Fruit fly (Drosophila melanogaster): ENCODE results near the gene CG6216.

CG6216 gene

DNA sequence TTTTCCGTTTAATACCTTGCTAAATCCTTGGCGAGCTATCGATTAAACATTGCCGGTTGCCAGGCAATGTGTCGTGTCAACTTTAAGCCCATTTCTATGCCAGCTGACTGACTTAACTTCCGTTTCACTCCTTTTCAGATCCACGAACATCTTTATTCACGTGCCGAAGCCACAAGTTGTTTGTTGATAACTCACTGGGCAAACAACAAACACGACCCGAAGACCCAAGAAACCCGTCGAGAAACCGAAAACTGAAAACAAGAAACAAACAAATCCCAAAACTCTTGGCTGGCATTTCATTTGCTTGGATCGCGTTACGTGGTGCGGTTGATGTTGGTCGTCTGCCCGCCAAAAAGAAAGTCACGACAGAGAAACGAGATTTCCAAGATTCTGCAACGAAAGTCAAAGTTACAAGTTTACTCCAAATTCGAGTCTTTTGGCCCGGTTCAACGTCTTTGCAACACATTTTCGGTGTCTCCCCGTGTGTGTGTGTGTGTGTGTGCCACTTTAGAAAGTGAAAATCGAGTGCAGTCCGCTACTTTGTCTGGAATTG lies at the start of gene CG6216:
Gene CG6216 (minus strand): TSS at position 51 of the 553 bp plus-strand sequence.
- TF ChIP-seq CTCF (optimal IDR thresholded peaks at IDR 0.05): no peak
- no peak for TF ChIP-seq CG8478 (optimal IDR thresholded peaks at IDR 0.05)

DNA sequence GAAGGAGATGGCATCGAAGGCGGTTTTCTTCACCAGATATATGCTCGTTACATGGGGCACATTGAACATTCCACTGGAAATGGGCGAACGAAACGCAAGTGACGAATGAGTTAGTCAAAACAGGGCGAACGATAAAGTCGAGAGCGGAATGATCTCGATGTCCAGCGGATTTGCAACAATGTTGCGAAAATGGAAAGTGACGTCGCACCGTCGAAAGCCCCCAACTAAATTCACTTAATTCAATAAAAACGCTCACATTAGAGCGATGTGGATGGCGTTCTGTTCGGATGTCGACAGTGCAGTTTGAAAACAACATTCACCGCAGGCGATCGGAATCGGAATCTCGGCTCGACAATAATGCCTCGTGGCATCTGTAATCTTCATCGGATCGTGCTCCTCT lies 48.7 kb upstream of the CG6216 start, which contains the start of gene CG7607:
Gene CG7607 (plus strand): TSS at position 301 of the 400 bp plus-strand sequence.
- TF ChIP-seq CTCF (optimal IDR thresholded peaks at IDR 0.05) (no peak), CG8478 (optimal IDR thresholded peaks at IDR 0.05) (no peak)

DNA sequence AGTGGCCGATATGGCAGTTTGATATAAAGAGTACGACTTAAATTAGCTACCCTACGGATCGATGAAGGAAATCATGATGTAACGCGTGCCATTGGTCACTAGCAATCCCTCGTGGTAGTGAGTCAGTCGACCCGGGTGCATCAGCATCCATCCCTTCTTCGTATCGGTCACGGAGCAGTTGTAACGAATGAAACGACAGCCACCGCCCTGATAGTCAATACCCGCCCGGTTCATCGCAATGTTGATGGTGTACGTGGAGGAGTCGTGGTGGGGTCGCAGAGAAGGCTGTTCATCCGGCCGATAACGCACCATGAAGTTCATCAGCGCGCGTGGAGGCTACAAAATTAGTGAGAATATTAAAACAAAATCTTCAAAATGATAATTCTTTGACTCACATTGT lies 47.8 kb upstream of the CG6216 start:
- TF ChIP-seq CTCF (optimal IDR thresholded peaks at IDR 0.05): no peak
- TF ChIP-seq CG8478 (optimal IDR thresholded peaks at IDR 0.05): no peak

DNA sequence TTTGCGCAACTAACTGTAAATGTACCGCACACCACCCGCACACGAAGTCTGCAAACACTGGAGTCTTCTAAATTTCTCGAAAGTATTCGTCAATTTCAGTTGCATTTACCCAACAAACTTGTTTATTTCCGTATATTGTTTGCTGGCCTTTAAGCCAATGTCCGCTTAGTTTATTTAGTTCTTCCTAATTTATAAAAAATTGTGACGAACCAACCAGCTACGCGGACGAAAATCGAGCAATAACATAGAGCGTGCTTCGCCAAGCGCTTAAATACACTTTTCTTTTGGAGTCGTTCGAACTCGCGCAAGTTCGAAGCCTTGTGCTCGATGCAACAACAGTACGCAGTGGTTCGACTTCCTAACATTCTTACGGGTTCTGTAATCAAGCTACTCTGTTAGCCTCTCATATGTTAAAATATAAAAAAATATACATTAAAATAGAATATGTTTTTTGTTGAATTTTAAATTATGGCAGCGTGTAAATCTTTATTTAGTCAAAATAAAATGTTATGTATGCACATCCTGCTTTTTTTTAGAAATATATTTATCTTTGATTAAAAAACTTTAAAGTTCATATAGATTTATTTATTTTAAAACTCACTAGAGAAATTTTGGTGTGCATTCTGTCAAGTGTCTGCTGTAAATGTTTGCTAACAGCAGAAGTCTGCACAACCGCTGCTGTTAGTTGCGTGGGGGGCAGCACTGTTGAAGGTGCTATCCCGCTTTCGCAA lies 46.9 kb upstream of the CG6216 start, which contains the start of gene GlcAT-P:
Gene GlcAT-P (minus strand): TSS at position 246 of the 731 bp plus-strand sequence.
- no peak for TF ChIP-seq CG8478 (optimal IDR thresholded peaks at IDR 0.05)
- TF ChIP-seq CTCF (optimal IDR thresholded peaks at IDR 0.05): no peak

DNA sequence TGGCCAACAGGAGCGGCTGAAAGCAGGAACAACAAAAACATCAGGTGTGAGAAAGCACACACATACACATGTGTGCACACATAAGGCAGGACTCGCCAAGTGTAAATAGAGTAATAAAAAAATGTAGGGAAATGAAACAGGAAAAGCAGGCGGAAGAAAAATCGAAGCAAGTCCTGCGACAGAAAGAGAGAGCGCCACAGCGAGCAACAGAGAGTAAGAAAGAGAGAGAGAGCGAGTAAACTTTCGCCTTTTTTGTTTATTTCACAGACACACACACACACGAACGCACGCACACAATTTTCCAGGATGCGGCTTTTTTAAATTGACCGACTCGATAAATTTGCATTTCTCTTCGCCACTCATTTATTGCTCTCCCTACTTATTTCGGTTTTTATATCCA lies 46.3 kb upstream of the CG6216 start:
- no peak for TF ChIP-seq CG8478 (optimal IDR thresholded peaks at IDR 0.05)
- no peak for TF ChIP-seq CTCF (optimal IDR thresholded peaks at IDR 0.05)

DNA sequence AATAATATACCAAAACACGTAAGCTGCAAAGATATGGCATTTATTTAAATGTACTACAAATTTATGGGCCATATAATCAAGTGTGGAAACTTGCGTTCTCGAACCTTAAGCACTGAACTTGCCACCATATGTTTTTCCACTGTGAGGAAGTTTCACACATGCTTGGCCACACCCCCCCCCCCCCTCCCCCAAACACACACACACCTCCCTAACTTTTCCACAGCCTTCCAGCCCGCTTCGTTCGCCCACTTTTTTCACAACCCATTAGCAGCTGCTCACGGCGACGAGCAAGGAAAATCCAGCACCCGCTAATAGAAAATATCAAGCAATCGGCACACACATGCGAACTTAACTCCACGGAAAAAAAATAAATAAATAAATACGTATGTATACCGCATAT lies 44.7 kb upstream of the CG6216 start:
- TF ChIP-seq CTCF (optimal IDR thresholded peaks at IDR 0.05): no peak
- TF ChIP-seq CG8478 (optimal IDR thresholded peaks at IDR 0.05): no peak

DNA sequence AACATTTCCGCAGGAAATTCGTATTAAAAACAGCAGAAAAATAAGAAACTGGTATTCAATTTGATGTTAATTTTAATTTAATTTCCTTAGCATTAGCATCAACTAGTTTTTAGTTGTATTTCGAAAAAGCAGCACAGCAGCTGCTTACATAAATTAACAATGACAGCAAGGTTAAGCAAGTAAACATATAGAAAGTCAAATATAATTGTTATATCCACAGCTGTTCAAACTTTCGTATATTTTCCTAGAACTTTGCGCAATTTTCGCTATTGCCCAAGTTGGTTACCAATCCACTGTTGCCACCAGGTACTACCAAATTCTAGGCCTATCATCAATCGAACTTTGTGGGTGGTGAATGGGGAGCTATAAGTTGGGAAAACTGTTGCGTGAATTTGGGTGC lies 39.4 kb upstream of the CG6216 start:
- TF ChIP-seq CG8478 (optimal IDR thresholded peaks at IDR 0.05) (no peak), CTCF (optimal IDR thresholded peaks at IDR 0.05) (no peak)

DNA sequence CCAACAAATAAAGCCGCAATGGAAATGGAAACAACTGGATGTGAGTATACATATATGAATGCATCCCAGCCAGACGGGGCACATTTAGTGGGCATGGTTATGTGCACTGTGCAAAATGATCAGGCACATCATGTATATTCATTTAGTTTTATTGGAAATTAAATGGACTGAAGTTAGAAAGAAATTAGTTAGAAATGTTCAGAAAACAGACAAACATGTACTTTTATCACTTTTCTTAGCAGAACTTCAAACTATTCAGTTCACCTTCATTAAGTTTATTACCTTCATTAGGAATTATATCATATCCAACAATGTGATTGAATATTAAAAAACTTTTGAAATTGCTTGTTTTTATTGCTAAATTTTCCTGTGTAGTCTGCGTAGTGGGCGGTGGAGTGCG lies 36.2 kb upstream of the CG6216 start:
- TF ChIP-seq CTCF (optimal IDR thresholded peaks at IDR 0.05): no peak
- no peak for TF ChIP-seq CG8478 (optimal IDR thresholded peaks at IDR 0.05)

DNA sequence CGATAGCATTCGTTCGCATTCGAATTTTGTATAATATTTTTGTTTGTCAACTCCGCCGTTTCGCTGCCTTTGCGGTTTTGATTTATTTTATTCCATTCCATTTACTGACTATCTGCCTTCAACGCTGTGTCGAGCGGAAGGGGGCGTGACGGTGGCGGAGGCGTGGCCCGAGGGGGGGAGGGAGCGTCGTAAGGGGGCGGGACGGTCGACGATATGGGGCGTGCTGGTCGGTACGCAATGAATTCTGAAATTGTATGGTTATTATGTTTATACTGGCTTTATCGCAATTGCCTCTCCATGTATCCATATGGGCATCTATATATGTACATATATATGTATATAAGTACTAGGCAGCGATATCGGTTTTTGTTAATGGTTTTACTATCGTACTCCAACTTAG lies 33.4 kb upstream of the CG6216 start:
- TF ChIP-seq CTCF (optimal IDR thresholded peaks at IDR 0.05): no peak
- no peak for TF ChIP-seq CG8478 (optimal IDR thresholded peaks at IDR 0.05)

DNA sequence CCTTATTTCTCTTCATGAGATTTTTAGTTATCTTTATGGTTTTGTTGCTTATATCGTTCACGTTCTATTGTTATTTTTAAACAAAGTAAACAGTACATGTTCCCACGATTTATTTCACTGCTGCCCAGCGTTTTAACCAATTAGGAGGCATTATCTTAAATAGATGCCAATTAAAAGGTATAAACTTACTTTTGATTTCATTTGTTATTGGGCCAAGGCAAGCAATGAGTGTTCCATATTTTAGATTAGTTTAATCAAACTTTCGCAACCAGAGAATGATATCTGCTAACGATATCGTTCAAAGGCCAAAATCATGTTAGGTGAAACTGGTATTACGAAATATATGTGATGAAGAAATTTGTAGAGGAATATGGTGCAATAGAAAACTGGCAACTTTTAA lies 32.4 kb upstream of the CG6216 start:
- TF ChIP-seq CG8478 (optimal IDR thresholded peaks at IDR 0.05): no peak
- no peak for TF ChIP-seq CTCF (optimal IDR thresholded peaks at IDR 0.05)

DNA sequence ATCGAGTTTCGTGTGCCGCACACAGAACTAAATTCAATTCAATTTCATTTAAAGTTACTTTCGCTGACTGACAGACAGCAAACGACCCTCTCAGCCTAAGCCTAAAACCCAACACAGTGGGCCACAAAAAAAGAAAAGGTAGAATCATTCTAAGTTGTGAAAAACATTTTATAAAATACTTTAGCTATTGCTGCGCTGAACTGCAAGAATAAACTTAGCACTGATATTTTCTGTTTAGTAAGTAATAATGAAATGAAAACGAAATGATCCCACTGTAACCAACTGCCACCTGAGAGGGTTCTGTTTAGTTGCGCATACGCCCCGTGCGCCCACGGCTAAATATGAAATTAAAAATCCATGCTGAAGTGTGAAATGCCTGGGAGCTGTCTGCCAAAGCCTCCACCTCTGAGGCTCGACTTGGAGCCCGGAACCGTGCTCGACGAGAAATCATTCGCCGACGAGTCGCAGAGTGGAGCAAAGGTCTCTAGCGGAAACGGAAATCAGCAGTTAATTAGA lies 22.5 kb upstream of the CG6216 start, which contains the start of gene CG14142:
Gene CG14142 (plus strand): TSS at position 466 of the 516 bp plus-strand sequence.
- TF ChIP-seq CG8478 (optimal IDR thresholded peaks at IDR 0.05) (no peak), CTCF (optimal IDR thresholded peaks at IDR 0.05) (no peak)

DNA sequence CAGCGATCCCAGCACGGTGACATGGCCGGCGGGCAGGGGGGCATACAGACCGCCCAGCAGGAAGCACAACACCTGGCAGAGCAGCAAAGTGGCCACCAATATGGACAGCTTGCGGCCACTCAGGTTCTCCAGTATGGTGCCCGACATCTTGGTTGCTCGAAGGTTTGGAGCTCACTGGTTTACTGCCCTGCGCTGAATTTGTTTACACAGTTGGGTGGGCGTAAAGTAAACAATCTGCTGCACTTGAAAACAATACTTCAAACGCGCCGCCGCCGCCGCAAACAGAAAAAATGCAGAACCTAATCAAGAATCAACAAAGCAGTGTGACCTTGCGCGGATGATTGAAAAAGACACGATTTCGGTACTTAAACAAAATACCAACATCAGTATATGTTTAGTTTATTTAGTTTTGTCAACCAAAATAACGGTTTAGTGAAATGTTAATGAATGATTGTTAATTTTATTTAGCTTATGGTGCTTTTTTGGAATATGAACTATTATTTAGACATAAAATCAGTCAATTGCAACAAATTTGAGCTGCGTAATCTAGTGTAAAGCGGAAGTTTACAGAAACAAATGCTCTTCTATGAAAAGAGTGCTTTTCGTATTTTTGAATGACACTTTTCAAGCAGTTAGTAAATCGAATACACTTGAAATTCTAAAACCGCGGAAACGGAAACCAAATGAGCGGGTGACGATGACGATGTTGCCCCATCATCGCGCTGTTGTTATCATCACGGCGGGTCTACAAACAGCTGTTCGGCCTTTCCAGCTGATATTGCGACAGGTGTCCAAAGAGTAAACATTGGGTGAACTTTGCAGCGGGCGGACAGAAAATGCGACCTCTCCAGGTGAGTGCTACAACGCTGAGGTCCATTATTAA lies 19.0 kb upstream of the CG6216 start, which contains the start of the genes wls and Adck5:
Gene wls (minus strand): TSS at position 327 of the 883 bp plus-strand sequence.
Gene Adck5 (plus strand): TSS at position 519 of the 883 bp plus-strand sequence.
- TF ChIP-seq CG8478 (optimal IDR thresholded peaks at IDR 0.05) (no peak), CTCF (optimal IDR thresholded peaks at IDR 0.05) (no peak)

DNA sequence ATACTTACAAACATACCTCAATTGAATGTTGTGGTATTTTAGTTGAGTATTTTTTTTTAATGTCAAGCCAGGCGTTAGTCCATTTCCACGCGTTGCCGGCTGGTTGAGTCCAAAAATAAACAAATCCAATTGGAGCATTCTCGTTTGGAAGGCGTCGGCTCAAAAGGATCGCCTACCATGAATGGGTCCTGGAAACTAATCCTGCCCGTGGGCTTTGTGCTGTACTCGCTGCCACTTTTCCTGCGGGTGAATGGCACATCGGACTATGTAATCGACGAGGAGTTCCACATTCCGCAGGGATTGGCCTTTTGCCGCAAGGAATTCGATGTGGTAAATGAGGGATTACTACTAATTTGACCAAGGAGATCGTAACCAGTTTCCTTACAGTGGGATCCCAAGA lies 14.3 kb upstream of the CG6216 start, which contains the start of gene Alg10:
Gene Alg10 (plus strand): TSS at position 73 of the 400 bp plus-strand sequence.
- TF ChIP-seq CG8478 (optimal IDR thresholded peaks at IDR 0.05) (no peak), CTCF (optimal IDR thresholded peaks at IDR 0.05) (no peak)

DNA sequence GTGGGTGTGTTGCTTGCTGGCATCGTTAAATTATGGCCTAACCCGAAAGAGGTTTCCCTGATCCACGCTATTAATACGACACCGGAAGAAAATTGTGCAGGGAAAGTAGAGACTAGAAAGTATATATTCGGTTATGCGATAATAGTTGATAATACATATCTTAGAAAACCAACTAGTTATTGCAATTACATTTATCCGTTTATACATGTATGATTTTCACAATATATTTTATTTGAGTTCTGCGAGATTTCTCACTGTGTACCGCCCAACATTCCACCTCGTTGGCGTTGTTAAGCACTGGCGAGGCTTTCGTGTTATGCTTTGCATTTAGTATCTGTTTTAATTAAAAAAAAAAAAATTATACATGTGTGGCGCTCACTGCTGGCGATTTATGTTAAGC lies 4.8 kb upstream of the CG6216 start:
- TF ChIP-seq CTCF (optimal IDR thresholded peaks at IDR 0.05) (no peak), CG8478 (optimal IDR thresholded peaks at IDR 0.05) (no peak)

Data from S2 (cell line).